Fruit fly (Drosophila melanogaster) whole organism, embryonic: Measurements from ENCODE around the gene Pxn.

Source experiments
- ATbp ChIP-seq: fragments of 200-800 bp; sonication (Bioruptor generic); optimal IDR thresholded peaks from 2 replicates; lab custom pipeline; 2017; ENCODE audit warnings: missing biosample characterization, mild to moderate bottlenecking, missing genetic modification characterization, missing genetic modification reagents
- B-H1 ChIP-seq: fragments of 200-800 bp; sonication (Bioruptor generic); IDR thresholded peaks from 3 replicates; pipeline ENCODE4 v1.3.6; 2022; ENCODE audit warnings: missing biosample characterization, missing genetic modification characterization
- B-H2 ChIP-seq: fragments of 200-800 bp; sonication (Bioruptor generic); optimal IDR thresholded peaks from 2 replicates; lab custom pipeline; 2018; ENCODE audit warnings: missing biosample characterization, mild to moderate bottlenecking, missing genetic modification characterization
- BtbVII ChIP-seq: fragments of 200-800 bp; sonication (Bioruptor generic); optimal IDR thresholded peaks from 3 replicates; lab custom pipeline; 2017; ENCODE audit warnings: missing biosample characterization, mild to moderate bottlenecking, missing genetic modification characterization
- C15 ChIP-seq: fragments of 200-800 bp; sonication (Bioruptor generic); IDR thresholded peaks from 3 replicates; pipeline ENCODE4 v1.3.6; 2022; ENCODE audit warnings: missing biosample characterization, missing genetic modification characterization
- CG10654 ChIP-seq: fragments of 200-800 bp; sonication (Bioruptor generic); optimal IDR thresholded peaks from 2 replicates; lab custom pipeline; 2016; ENCODE audit warnings: missing biosample characterization, missing genetic modification characterization
- CG11093 ChIP-seq: fragments of 200-800 bp; sonication (Bioruptor generic); IDR thresholded peaks from 3 replicates; pipeline ENCODE4 v1.3.6; 2022; ENCODE audit warnings: missing biosample characterization, missing genetic modification characterization
- CG11398 ChIP-seq: fragments of 200-800 bp; sonication (Bioruptor generic); optimal IDR thresholded peaks from 2 replicates; lab custom pipeline; 2016; ENCODE audit warnings: missing biosample characterization, missing genetic modification characterization
- CG11695 ChIP-seq: fragments of 200-800 bp; sonication (Bioruptor generic); IDR thresholded peaks from 3 replicates; pipeline ENCODE4 v1.3.6; 2022; ENCODE audit warnings: missing biosample characterization, missing genetic modification characterization
- CG15011 ChIP-seq: fragments of 200-800 bp; sonication (Bioruptor generic); optimal IDR thresholded peaks from 3 replicates; lab custom pipeline; 2018; ENCODE audit warnings: missing biosample characterization, mild to moderate bottlenecking, missing genetic modification characterization
- CG15073 ChIP-seq: fragments of 200-800 bp; sonication (Bioruptor generic); optimal IDR thresholded peaks from 2 replicates; lab custom pipeline; 2016; ENCODE audit warnings: missing biosample characterization, missing genetic modification characterization
- CG17568 ChIP-seq: fragments of 200-800 bp; sonication (Bioruptor generic); optimal IDR thresholded peaks from 2 replicates; lab custom pipeline; 2018; ENCODE audit warnings: missing biosample characterization, mild to moderate bottlenecking, missing genetic modification characterization, moderate library complexity
- CG32772 ChIP-seq: fragments of 200-800 bp; sonication (Bioruptor generic); IDR thresholded peaks from 2 replicates; pipeline ENCODE4 v1.3.6; 2022; ENCODE audit warnings: missing biosample characterization, missing genetic modification characterization
- CG33213 ChIP-seq: fragments of 200-800 bp; sonication (Bioruptor generic); optimal IDR thresholded peaks from 3 replicates; lab custom pipeline; 2016; ENCODE audit warnings: missing biosample characterization, missing genetic modification characterization
- CG34376 ChIP-seq: fragments of 200-800 bp; sonication (Bioruptor generic); optimal IDR thresholded peaks from 2 replicates; lab custom pipeline; 2018; ENCODE audit warnings: missing biosample characterization, mild to moderate bottlenecking, missing genetic modification characterization
- CG3995 ChIP-seq: fragments of 200-800 bp; sonication (Bioruptor generic); optimal IDR thresholded peaks from 3 replicates; lab custom pipeline; 2016; ENCODE audit warnings: missing biosample characterization, missing genetic modification characterization
- CG4282 ChIP-seq: fragments of 200-800 bp; sonication (Bioruptor generic); optimal IDR thresholded peaks from 2 replicates; lab custom pipeline; 2016; ENCODE audit warnings: missing biosample characterization, missing genetic modification characterization
- CG4730 ChIP-seq: fragments of 200-800 bp; sonication (Bioruptor generic); IDR thresholded peaks from 2 replicates; pipeline ENCODE4 v1.3.6; 2022; ENCODE audit warnings: missing biosample characterization, missing genetic modification characterization
- CG4820 ChIP-seq: fragments of 200-800 bp; sonication (Bioruptor generic); optimal IDR thresholded peaks from 3 replicates; lab custom pipeline; 2016; ENCODE audit warnings: missing biosample characterization, missing genetic modification characterization
- CG6254 ChIP-seq: fragments of 200-800 bp; sonication (Bioruptor generic); optimal IDR thresholded peaks from 3 replicates; lab custom pipeline; 2017; ENCODE audit warnings: mild to moderate bottlenecking, missing biosample characterization, missing genetic modification reagents, missing genetic modification characterization
- CG6683 ChIP-seq: fragments of 200-800 bp; sonication (Bioruptor generic); optimal IDR thresholded peaks from 2 replicates; lab custom pipeline; 2017; ENCODE audit warnings: missing biosample characterization, mild to moderate bottlenecking, missing genetic modification characterization, missing genetic modification reagents
- CG7928 ChIP-seq: fragments of 200-800 bp; sonication (Bioruptor generic); optimal IDR thresholded peaks from 2 replicates; lab custom pipeline; 2017; ENCODE audit warnings: missing biosample characterization, mild to moderate bottlenecking, missing genetic modification characterization
- CG8478 ChIP-seq: fragments of >200 bp; optimal IDR thresholded peaks from 2 replicates; lab custom pipeline; 2018
- CG9437 ChIP-seq: fragments of 200-800 bp; sonication (Bioruptor generic); optimal IDR thresholded peaks from 2 replicates; lab custom pipeline; 2018; ENCODE audit warnings: missing biosample characterization, mild to moderate bottlenecking, missing genetic modification characterization
- CG9609 ChIP-seq: fragments of 200-800 bp; sonication (Bioruptor generic); optimal IDR thresholded peaks from 3 replicates; lab custom pipeline; 2016; ENCODE audit warnings: missing biosample characterization, missing genetic modification characterization
- CrebB ChIP-seq: fragments of 200-800 bp; sonication (Bioruptor generic); optimal IDR thresholded peaks from 3 replicates; lab custom pipeline; 2018; ENCODE audit warnings: missing biosample characterization, mild to moderate bottlenecking, missing genetic modification characterization
- Drgx ChIP-seq: fragments of 200-800 bp; sonication (Bioruptor generic); IDR thresholded peaks from 2 replicates; pipeline ENCODE4 v1.3.6; 2022; ENCODE audit warnings: missing biosample characterization, missing genetic modification characterization
- Ets97D ChIP-seq: fragments of 200-800 bp; sonication (Bioruptor generic); optimal IDR thresholded peaks from 3 replicates; lab custom pipeline; 2016; ENCODE audit warnings: missing biosample characterization, missing genetic modification characterization
- HLH3B ChIP-seq: fragments of 200-800 bp; sonication (Bioruptor generic); IDR thresholded peaks from 2 replicates; pipeline ENCODE4 v1.3.6; 2022; ENCODE audit warnings: missing biosample characterization, missing genetic modification characterization
- HLH54F ChIP-seq: fragments of 200-800 bp; sonication (Bioruptor generic); optimal IDR thresholded peaks from 3 replicates; lab custom pipeline; 2016; ENCODE audit warnings: missing biosample characterization, missing genetic modification characterization
- Kr ChIP-seq: fragments of 200-800 bp; sonication (Bioruptor generic); optimal IDR thresholded peaks from 2 replicates; lab custom pipeline; 2017; ENCODE audit warnings: missing biosample characterization, mild to moderate bottlenecking, missing genetic modification characterization
- Lpt ChIP-seq: fragments of >200 bp; optimal IDR thresholded peaks from 2 replicates; lab custom pipeline; 2018; ENCODE audit warnings: missing biosample characterization, missing genetic modification characterization
- NFAT ChIP-seq: fragments of 200-800 bp; sonication (Bioruptor generic); IDR thresholded peaks from 2 replicates; pipeline ENCODE4 v1.3.6; 2022; ENCODE audit warnings: missing biosample characterization, missing genetic modification characterization
- Spps ChIP-seq: fragments of 200-800 bp; sonication (Bioruptor generic); optimal IDR thresholded peaks from 2 replicates; lab custom pipeline; 2018; ENCODE audit warnings: missing biosample characterization, mild to moderate bottlenecking, missing genetic modification characterization
- Taf1 ChIP-seq: fragments of 200-800 bp; sonication (Bioruptor generic); IDR thresholded peaks from 2 replicates; pipeline ENCODE4 v1.3.6; 2022; ENCODE audit warnings: missing biosample characterization, missing genetic modification characterization
- ab ChIP-seq: fragments of 200-800 bp; sonication (Bioruptor generic); optimal IDR thresholded peaks from 2 replicates; lab custom pipeline; 2016; ENCODE audit warnings: missing biosample characterization, missing genetic modification characterization
- ara ChIP-seq: fragments of 200-800 bp; sonication (Bioruptor generic); IDR thresholded peaks from 2 replicates; pipeline ENCODE4 v1.3.6; 2022; ENCODE audit warnings: missing biosample characterization, missing genetic modification characterization
- ase ChIP-seq: fragments of 200-800 bp; sonication (Bioruptor generic); IDR thresholded peaks from 3 replicates; pipeline ENCODE4 v1.3.6; 2022; ENCODE audit warnings: missing biosample characterization, missing genetic modification characterization
- ci ChIP-seq: fragments of 200-800 bp; sonication (Bioruptor generic); IDR thresholded peaks from 3 replicates; pipeline ENCODE4 v1.3.6; 2022; ENCODE audit warnings: missing biosample characterization, missing genetic modification characterization
- disco-r ChIP-seq: fragments of 200-800 bp; sonication (Bioruptor generic); optimal IDR thresholded peaks from 2 replicates; lab custom pipeline; 2016; ENCODE audit warnings: missing biosample characterization, missing genetic modification characterization
- fd96Cb ChIP-seq: fragments of 200-800 bp; sonication (Bioruptor generic); optimal IDR thresholded peaks from 2 replicates; lab custom pipeline; 2018; ENCODE audit warnings: missing biosample characterization, mild to moderate bottlenecking, missing genetic modification characterization, moderate library complexity
- gfzf ChIP-seq: fragments of 200-800 bp; sonication (Bioruptor generic); optimal IDR thresholded peaks from 2 replicates; lab custom pipeline; 2016; ENCODE audit warnings: missing biosample characterization, mild to moderate bottlenecking, missing genetic modification characterization, moderate library complexity
- ham ChIP-seq: fragments of 200-800 bp; sonication (Bioruptor generic); IDR thresholded peaks from 2 replicates; pipeline ENCODE4 v1.3.6; 2022; ENCODE audit warnings: missing biosample characterization, missing genetic modification characterization
- inv ChIP-seq: fragments of 200-800 bp; sonication (Bioruptor generic); IDR thresholded peaks from 2 replicates; pipeline ENCODE4 v1.3.6; 2022; ENCODE audit warnings: missing biosample characterization, missing genetic modification characterization; ENCODE audit not compliant: partially characterized antibody
- odd ChIP-seq: fragments of 200-800 bp; sonication (Bioruptor generic); optimal IDR thresholded peaks from 2 replicates; lab custom pipeline; 2017; ENCODE audit warnings: missing biosample characterization, mild to moderate bottlenecking, missing genetic modification characterization
- pum ChIP-seq: fragments of 200-800 bp; sonication (Bioruptor generic); optimal IDR thresholded peaks from 2 replicates; lab custom pipeline; 2016; ENCODE audit warnings: missing biosample characterization, missing genetic modification characterization
- ro ChIP-seq: fragments of 200-800 bp; sonication (Bioruptor generic); IDR thresholded peaks from 2 replicates; pipeline ENCODE4 v1.3.6; 2022; ENCODE audit warnings: missing biosample characterization, missing genetic modification characterization
- sima ChIP-seq: fragments of 200-800 bp; sonication (Bioruptor generic); optimal IDR thresholded peaks from 2 replicates; lab custom pipeline; 2016; ENCODE audit warnings: missing biosample characterization, missing genetic modification characterization
- sr ChIP-seq: fragments of 200-800 bp; sonication (Bioruptor generic); IDR thresholded peaks from 3 replicates; pipeline ENCODE4 v1.3.6; 2022; ENCODE audit warnings: missing biosample characterization, missing genetic modification characterization
- trem ChIP-seq: fragments of 200-800 bp; optimal IDR thresholded peaks from 3 replicates; lab custom pipeline; 2019; ENCODE audit warnings: missing biosample characterization, mild to moderate bottlenecking, missing genetic modification characterization, moderate library complexity
- unc-4 ChIP-seq: fragments of 200-800 bp; sonication (Bioruptor generic); IDR thresholded peaks from 2 replicates; pipeline ENCODE4 v1.3.6; 2022; ENCODE audit warnings: missing biosample characterization, missing genetic modification characterization; ENCODE audit not compliant: partially characterized antibody
- usp ChIP-seq: fragments of >200 bp; optimal IDR thresholded peaks from 2 replicates; lab custom pipeline; 2017; ENCODE audit warnings: missing biosample characterization, missing genetic modification characterization
- vfl ChIP-seq: fragments of 200-800 bp; sonication (Bioruptor generic); optimal IDR thresholded peaks from 2 replicates; lab custom pipeline; 2016; ENCODE audit warnings: missing biosample characterization, missing genetic modification characterization

Gene Pxn

DNA sequence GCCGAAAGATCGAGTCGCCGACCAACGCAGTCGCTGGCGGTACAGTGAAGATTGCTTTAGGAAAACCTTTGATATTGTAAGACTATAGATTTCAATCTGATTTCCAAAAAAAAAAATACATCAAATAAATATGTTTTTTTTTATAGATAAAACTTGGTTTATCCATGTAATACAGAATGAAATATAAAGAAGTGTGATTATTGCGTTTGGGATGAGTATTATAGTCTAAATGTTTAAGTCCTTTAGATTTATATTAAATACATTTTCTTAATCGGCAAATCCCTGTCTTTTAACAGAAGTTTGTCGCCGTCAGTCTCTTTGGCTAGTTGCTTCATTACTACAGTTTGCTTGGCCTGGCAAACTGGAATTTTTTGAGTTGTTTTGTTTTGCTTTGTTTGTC is 48.0 kb downstream of the Pxn start (continued):
- TF ChIP-seq ci, result no peak
- TF ChIP-seq HLH3B (GFP tag; lab: Robert Waterston, UW), result peak; percentile 41; the same call in 1 of the 2 replicates
- no peak for TF ChIP-seq ham (GFP tag; lab: Robert Waterston, UW)
- TF ChIP-seq CG6683 (GFP tag; lab: Kevin White, UChicago), result no peak
- TF ChIP-seq HLH54F (GFP tag; lab: Kevin White, UChicago), result no peak
- no peak for TF ChIP-seq CG10654
- TF ChIP-seq disco-r (GFP tag; lab: Kevin White, UChicago), result no peak
- TF ChIP-seq fd96Cb (tag; lab: Kevin White, UChicago), result no peak
- TF ChIP-seq Kr (GFP tag; lab: Kevin White, UChicago), result no peak
- TF ChIP-seq CrebB, result no peak
- no peak for TF ChIP-seq gfzf (GFP tag; lab: Kevin White, UChicago)
- no peak for TF ChIP-seq pum (GFP tag; lab: Kevin White, UChicago)
- TF ChIP-seq vfl (GFP tag; lab: Kevin White, UChicago), result no peak
- no peak for TF ChIP-seq Ets97D
- no peak for TF ChIP-seq C15 (GFP tag; lab: Robert Waterston, UW)
- TF ChIP-seq sr (GFP tag; lab: Robert Waterston, UW), result no peak
- TF ChIP-seq NFAT (GFP tag; lab: Robert Waterston, UW), result no peak
- TF ChIP-seq ATbp (GFP tag; lab: Kevin White, UChicago), result no peak
- no peak for TF ChIP-seq CG11398 (GFP tag; lab: Kevin White, UChicago)
- no peak for TF ChIP-seq inv
- no peak for TF ChIP-seq CG3995
- no peak for TF ChIP-seq BtbVII (GFP tag; lab: Kevin White, UChicago)
- no peak for TF ChIP-seq Lpt (GFP tag; lab: Kevin White, UChicago)
- no peak for TF ChIP-seq CG4282

DNA sequence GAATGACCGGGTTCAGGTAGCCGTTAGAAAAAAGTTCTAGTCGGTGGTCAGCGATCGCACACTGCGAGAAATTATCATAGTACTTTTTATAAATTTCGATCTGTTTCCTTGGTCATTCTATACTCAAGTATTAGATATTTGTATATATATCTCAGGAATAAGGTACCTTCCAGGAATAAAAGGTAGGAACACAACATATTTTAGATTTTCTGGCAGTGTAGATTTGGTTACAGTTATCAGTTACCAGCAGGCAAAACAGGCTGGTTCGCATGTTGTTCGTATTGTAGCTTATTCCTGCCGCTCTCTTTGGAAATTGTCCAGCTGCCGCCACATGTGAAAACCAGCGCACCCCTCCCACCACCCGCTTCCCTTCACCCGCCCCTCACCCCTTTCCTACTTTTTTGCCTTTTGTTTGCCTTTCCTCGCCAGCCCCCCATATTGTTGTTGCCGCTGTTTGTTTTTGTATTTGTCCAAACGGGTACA is 48.5 kb downstream of the Pxn start:
- TF ChIP-seq ase (GFP tag; lab: Robert Waterston, UW) (peak; percentile 81; the same call in 2 of the 3 replicates), CG8478 (no peak), sima (GFP tag; lab: Kevin White, UChicago) (no peak), ab (GFP tag; lab: Kevin White, UChicago) (peak; percentile 44), CG7928 (GFP tag; lab: Kevin White, UChicago) (peak; percentile 39), ro (GFP tag; lab: Robert Waterston, UW) (0 out of 2 replicates have a peak, but pooled peaks have one; percentile 24), CG9437 (peak; percentile 55), B-H1 (GFP tag; lab: Robert Waterston, UW) (peak; percentile 80), CG17568 (peak; percentile 71), odd (GFP tag; lab: Kevin White, UChicago) (peak; percentile 77), CG4730 (GFP tag; lab: Robert Waterston, UW) (peak; percentile 62; the same call in 1 of the 2 replicates), Drgx (GFP tag; lab: Robert Waterston, UW) (peak; percentile 84), CG11695 (GFP tag; lab: Robert Waterston, UW) (peak; percentile 77), Taf1 (GFP tag; lab: Robert Waterston, UW) (peak; percentile 81), CG32772 (GFP tag; lab: Robert Waterston, UW) (peak; percentile 71), CG4820 (peak; percentile 84), unc-4 (GFP tag; lab: Robert Waterston, UW) (no peak), usp (GFP tag; lab: Kevin White, UChicago) (no peak), B-H2 (no peak), Spps (peak; percentile 83), CG33213 (GFP tag; lab: Kevin White, UChicago) (peak; percentile 53), CG15011 (GFP tag; lab: Kevin White, UChicago) (peak; percentile 73), CG6254 (GFP tag; lab: Kevin White, UChicago) (peak; percentile 82), trem (tag; lab: Kevin White, UChicago) (peak; percentile 87), CG11093 (GFP tag; lab: Robert Waterston, UW) (peak; percentile 77; the same call in 2 of the 3 replicates), CG34376 (GFP tag; lab: Kevin White, UChicago) (peak; percentile 32), fd96Cb (tag; lab: Kevin White, UChicago) (peak; percentile 90), CG9609 (GFP tag; lab: Kevin White, UChicago) (peak; percentile 35), ara (GFP tag; lab: Robert Waterston, UW) (peak; percentile 83), CG15073 (peak; percentile 45)
